Worm (Caenorhabditis elegans) whole organism, young adult: Measurements from ENCODE around the gene srg-25.

Experiments
- C17E4.6 ChIP-seq: fragments of 200-800 bp; sonication (Bioruptor generic); IDR thresholded peaks from 2 replicates; pipeline ENCODE4 v1.3.6; 2022; ENCODE audit warnings: missing genetic modification reagents, missing genetic modification characterization, missing compliant biosample characterization
- egl-18 ChIP-seq: fragments of 200-800 bp; sonication (Bioruptor generic); IDR thresholded peaks from 2 replicates; pipeline ENCODE4 v1.3.6; 2022; ENCODE audit warnings: missing genetic modification reagents, missing genetic modification characterization, missing compliant biosample characterization
- nfya-1 ChIP-seq: sonication (generic microtip); optimal IDR thresholded peaks from 2 replicates; lab custom pipeline; 2017; ENCODE audit warnings: antibody characterized with exemption, missing compliant biosample characterization, missing genetic modification characterization, borderline replicate concordance; ENCODE audit not compliant: insufficient read depth
- snpc-4 ChIP-seq, 5 experiments: fragments of 150-350 bp in 1 of 5; sonication (generic microtip) in 4 of 5; optimal IDR thresholded peaks; 2 replicates each; lab custom pipeline; 2014 to 2018; ENCODE audit warnings: missing genetic modification characterization in 5 of 5, missing biosample characterization in 3 of 5, antibody characterized with exemption in 2 of 5, mild to moderate bottlenecking in 2 of 5, missing compliant biosample characterization in 2 of 5, missing genotype in 2 of 5, moderate library complexity in 2 of 5, missing genetic modification reagents in 1 of 5

- no peak for TF ChIP-seq nfya-1 (tag; lab: Kevin White, UChicago)
- no peak for TF ChIP-seq C17E4.6 (GFP tag; lab: Robert Waterston, UW)
- no peak for TF ChIP-seq egl-18
- no peak for TF ChIP-seq snpc-4 (GFP tag; optimal IDR thresholded peaks at IDR 0.05; lab: Kevin White, UChicago)
- no peak for TF ChIP-seq snpc-4 (tag; optimal IDR thresholded peaks at IDR 0.05; lab: Kevin White, UChicago)
These were observed 10.7 kb downstream of the srg-25 start, which contains the start of gene srg-28 for ce11 chrV:5334588-5334987.
